Fruit fly (Drosophila melanogaster): ENCODE results near the gene HemK2.

HemK2 gene

DNA sequence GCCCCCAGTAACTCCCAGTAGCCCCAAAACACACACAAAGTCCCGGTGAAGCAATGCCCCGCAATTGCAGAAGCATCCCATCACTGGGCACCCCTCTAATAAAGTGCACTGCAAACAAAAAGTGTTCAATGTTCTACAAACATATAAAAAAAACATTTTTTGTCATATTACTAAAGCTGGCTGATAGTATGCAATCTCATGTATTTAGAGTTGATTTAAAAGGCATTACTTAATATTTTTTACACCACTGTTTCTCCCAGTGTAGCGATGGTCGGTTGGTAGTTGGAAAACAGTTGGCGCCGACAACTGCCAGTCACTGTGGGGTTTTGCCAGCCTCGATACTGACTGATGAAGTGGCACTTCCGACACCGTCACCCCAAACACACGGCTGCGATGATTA is 39.1 kb downstream of the HemK2 start:
- TF ChIP-seq fkh (GFP tag; optimal IDR thresholded peaks at IDR 0.05) (no peak), Gug (GFP tag; IDR thresholded peaks at IDR 0.05) (no peak), CG9139 (GFP tag; optimal IDR thresholded peaks at IDR 0.05) (no peak), CG10631 (GFP tag; optimal IDR thresholded peaks at IDR 0.05) (no peak), fd59A (GFP tag; optimal IDR thresholded peaks at IDR 0.05) (no peak), Eip93F (GFP tag; optimal IDR thresholded peaks at IDR 0.05) (no peak), achi (GFP tag; optimal IDR thresholded peaks at IDR 0.05) (no peak), CG32006 (GFP tag; optimal IDR thresholded peaks at IDR 0.05) (no peak), ss (GFP tag; optimal IDR thresholded peaks at IDR 0.05) (no peak), CG10669 (GFP tag; optimal IDR thresholded peaks at IDR 0.05) (no peak), svp (GFP tag) (peak; percentile 48), CG34406 (GFP tag; optimal IDR thresholded peaks at IDR 0.05) (no peak), CG8632 (GFP tag; optimal IDR thresholded peaks at IDR 0.05) (no peak), CG1621 (tag; optimal IDR thresholded peaks at IDR 0.05) (no peak), CG16779 (tag; optimal IDR thresholded peaks at IDR 0.05) (no peak), vri (GFP tag; optimal IDR thresholded peaks at IDR 0.05) (no peak), CG11294 (GFP tag; IDR thresholded peaks at IDR 0.05) (no peak), lz (GFP tag; optimal IDR thresholded peaks at IDR 0.05) (peak; percentile 2), Sox15 (GFP tag; optimal IDR thresholded peaks at IDR 0.05) (no peak), CG6854 (GFP tag; optimal IDR thresholded peaks at IDR 0.05) (no peak), CG8319 (GFP tag; optimal IDR thresholded peaks at IDR 0.05) (no peak), CG6792 (GFP tag; optimal IDR thresholded peaks at IDR 0.05) (no peak), Lpt (GFP tag; optimal IDR thresholded peaks at IDR 0.05) (no peak), Eip78C (GFP tag) (peak; percentile 41), fd85E (GFP tag; optimal IDR thresholded peaks at IDR 0.05) (no peak), spab (GFP tag; optimal IDR thresholded peaks at IDR 0.05) (no peak), cyc (GFP tag; optimal IDR thresholded peaks at IDR 0.05) (no peak), CG11762 (GFP tag; optimal IDR thresholded peaks at IDR 0.05; ENCODE audit: insufficient read depth) (no peak), CG6163 (GFP tag; IDR thresholded peaks at IDR 0.05) (0 out of 3 replicates have a peak, but pooled peaks have one; percentile 18), CG4318 (GFP tag; optimal IDR thresholded peaks at IDR 0.05) (no peak), salr (GFP tag; optimal IDR thresholded peaks at IDR 0.05) (no peak), pdm3 (GFP tag; optimal IDR thresholded peaks at IDR 0.05) (peak; percentile 2), Eip75B (GFP tag; optimal IDR thresholded peaks at IDR 0.05) (no peak), dac (GFP tag; optimal IDR thresholded peaks at IDR 0.05) (no peak), acj6 (GFP tag; optimal IDR thresholded peaks at IDR 0.05) (no peak), Sox14 (GFP tag; optimal IDR thresholded peaks at IDR 0.05) (no peak), CG6808 (GFP tag; optimal IDR thresholded peaks at IDR 0.05) (no peak), Hr39 (GFP tag; optimal IDR thresholded peaks at IDR 0.05) (no peak), eg (GFP tag; IDR thresholded peaks at IDR 0.05) (no peak), CG8119 (GFP tag; IDR thresholded peaks at IDR 0.05) (no peak), CG3919 (GFP tag; optimal IDR thresholded peaks at IDR 0.05) (no peak), CG3032 (tag; optimal IDR thresholded peaks at IDR 0.05) (no peak), Hr38 (GFP tag; optimal IDR thresholded peaks at IDR 0.05) (no peak), Blimp-1 (GFP tag; optimal IDR thresholded peaks at IDR 0.05) (no peak), Hr4 (GFP tag; optimal IDR thresholded peaks at IDR 0.05) (no peak), CG15336 (GFP tag; IDR thresholded peaks at IDR 0.05) (peak; percentile 32; the same call in 1 of the 2 replicates), Ets96B (tag; optimal IDR thresholded peaks at IDR 0.05) (no peak), CG7368 (GFP tag; optimal IDR thresholded peaks at IDR 0.05) (no peak), CG11902 (GFP tag; optimal IDR thresholded peaks at IDR 0.05) (no peak), Ets21C (GFP tag; optimal IDR thresholded peaks at IDR 0.05) (peak; percentile 4), esn (GFP tag; optimal IDR thresholded peaks at IDR 0.05) (no peak), CG31627 (GFP tag; optimal IDR thresholded peaks at IDR 0.05) (no peak), net (GFP tag; optimal IDR thresholded peaks at IDR 0.05) (peak; percentile 1), topi (GFP tag; optimal IDR thresholded peaks at IDR 0.05) (no peak)

Measured in whole organism, prepupa.